Worm (Caenorhabditis elegans): Measurements from ENCODE around the gene dnj-17.

DNA sequence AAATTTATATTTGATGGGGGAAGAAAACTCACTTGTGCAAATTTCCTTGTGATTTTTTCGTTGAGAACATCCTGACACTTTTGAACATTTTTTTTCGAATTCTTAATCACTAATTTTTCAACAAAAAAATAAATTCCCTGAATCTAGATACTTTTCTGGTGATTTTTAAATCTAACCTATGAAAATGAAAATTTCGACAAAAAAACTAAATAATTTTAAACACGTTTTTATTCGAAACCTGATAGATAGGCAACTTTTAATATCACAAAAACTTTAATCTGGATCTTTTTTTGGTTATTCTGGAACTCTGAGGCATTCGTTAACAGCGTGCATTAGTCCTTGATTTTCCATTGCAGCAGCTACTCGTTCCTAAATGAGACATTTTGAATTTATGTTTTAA, 43.7 kb upstream of the dnj-17 start, which contains the start of gene F45G2.9:
- TF ChIP-seq tra-4 (tag; optimal IDR thresholded peaks at IDR 0.05) (no peak), flt-1 (GFP tag; IDR thresholded peaks at IDR 0.05) (no peak), ceh-36 (tag; optimal IDR thresholded peaks at IDR 0.05) (no peak), tbx-37 (GFP tag; conservative IDR thresholded peaks at IDR 0.05) (no peak), ceh-13 (GFP tag; optimal IDR thresholded peaks at IDR 0.05) (no peak)
